Fruit fly (Drosophila melanogaster): ENCODE data around the gene Pdp1.

dm6 chr3L:7810924-7811323, 56.2 kb downstream of the Pdp1 start:
- TF ChIP-seq Fer3 (tag; optimal IDR thresholded peaks at IDR 0.05) = no peak
- TF ChIP-seq CG1792 (GFP tag; optimal IDR thresholded peaks at IDR 0.05) = no peak
- TF ChIP-seq cg (GFP tag; optimal IDR thresholded peaks at IDR 0.05) = no peak
- no peak for TF ChIP-seq CG17802 (tag; optimal IDR thresholded peaks at IDR 0.05)
- no peak for TF ChIP-seq bcd (GFP tag; optimal IDR thresholded peaks at IDR 0.05)
- no peak for TF ChIP-seq Taf1 (GFP tag; IDR thresholded peaks at IDR 0.05)
- TF ChIP-seq HmgZ (tag; optimal IDR thresholded peaks at IDR 0.05) = no peak
- no peak for TF ChIP-seq Poxn (GFP tag; IDR thresholded peaks at IDR 0.05)
- no peak for TF ChIP-seq Blimp-1 (GFP tag; optimal IDR thresholded peaks at IDR 0.05)
- TF ChIP-seq chif (GFP tag; optimal IDR thresholded peaks at IDR 0.05) = no peak
- no peak for TF ChIP-seq Nf-YA (GFP tag; IDR thresholded peaks at IDR 0.05)
- TF ChIP-seq fd3F (GFP tag; optimal IDR thresholded peaks at IDR 0.05) = no peak
- TF ChIP-seq stwl (tag; optimal IDR thresholded peaks at IDR 0.05) = no peak
